Worm (Caenorhabditis elegans) whole organism, L4 larva: ENCODE measurements around the gene zip-9.

ENCODE experiments used
- F10B5.3 ChIP-seq: sonication (generic microtip); optimal IDR thresholded peaks from 2 replicates; lab custom pipeline; 2016; ENCODE audit warnings: mild to moderate bottlenecking, missing genetic modification characterization, missing compliant biosample characterization
- F37D6.2 ChIP-seq: sonication (generic microtip); optimal IDR thresholded peaks from 2 replicates; lab custom pipeline; 2016; ENCODE audit warnings: mild to moderate bottlenecking, missing genetic modification characterization, missing compliant biosample characterization
- F49E8.2 ChIP-seq: sonication (generic microtip); optimal IDR thresholded peaks from 2 replicates; lab custom pipeline; 2016; ENCODE audit warnings: missing compliant biosample characterization, mild to moderate bottlenecking, missing genetic modification characterization, borderline replicate concordance
- R02D3.7 ChIP-seq: fragments of 150-350 bp; sonication (generic microtip); optimal IDR thresholded peaks from 3 replicates; lab custom pipeline; 2014; ENCODE audit warnings: missing biosample characterization, missing genetic modification characterization
- T26A8.4 ChIP-seq: fragments of 200-800 bp; sonication (Bioruptor generic); IDR thresholded peaks from 2 replicates; pipeline ENCODE4 v1.3.6; 2022; ENCODE audit warnings: missing genetic modification characterization, missing compliant biosample characterization
- Y105C5A.15 ChIP-seq: fragments of 200-800 bp; sonication (Bioruptor generic); IDR thresholded peaks from 2 replicates; pipeline ENCODE4 v1.3.6; 2022; ENCODE audit warnings: missing genetic modification characterization, missing compliant biosample characterization
- Y48G9A.11 ChIP-seq: fragments of 200-800 bp; sonication (Bioruptor generic); IDR thresholded peaks from 2 replicates; pipeline ENCODE4 v1.3.6; 2022; ENCODE audit warnings: missing genetic modification reagents, missing genetic modification characterization, missing compliant biosample characterization
- Y5F2A.4 ChIP-seq: fragments of 200-800 bp; sonication (Bioruptor generic); optimal IDR thresholded peaks from 2 replicates; lab custom pipeline; 2018; ENCODE audit warnings: mild to moderate bottlenecking, missing genetic modification characterization, missing compliant biosample characterization
- ZK337.2 ChIP-seq: fragments of 200-800 bp; sonication (Bioruptor generic); IDR thresholded peaks from 2 replicates; pipeline ENCODE4 v1.3.6; 2022; ENCODE audit warnings: missing genetic modification reagents, missing genetic modification characterization, missing compliant biosample characterization
- aha-1 ChIP-seq: fragments of 150-350 bp; peaks from one replicate; lab custom pipeline; 2014; ENCODE audit warnings: missing biosample characterization, missing genetic modification characterization
- arid-1 ChIP-seq: fragments of 200-800 bp; sonication (Bioruptor generic); conservative IDR thresholded peaks from 2 replicates; pipeline ENCODE4 v1.3.6; 2022; ENCODE audit warnings: missing genetic modification reagents, missing genetic modification characterization, missing compliant biosample characterization
- ceh-20 ChIP-seq: fragments of 200-800 bp; sonication (Bioruptor generic); IDR thresholded peaks from 2 replicates; pipeline ENCODE4 v1.3.6; 2022; ENCODE audit warnings: missing genetic modification reagents, missing genetic modification characterization, missing compliant biosample characterization
- ceh-28 ChIP-seq: fragments of 150-350 bp; optimal IDR thresholded peaks from 2 replicates; lab custom pipeline; 2014; ENCODE audit warnings: missing biosample characterization, missing genetic modification reagents, missing genetic modification characterization
- ceh-32 ChIP-seq: sonication (generic microtip); optimal IDR thresholded peaks from 2 replicates; lab custom pipeline; 2016; ENCODE audit warnings: mild to moderate bottlenecking, missing genetic modification characterization, missing compliant biosample characterization; ENCODE audit not compliant: poor library complexity
- ceh-44 ChIP-seq: fragments of 200-800 bp; sonication (Bioruptor generic); IDR thresholded peaks from 2 replicates; pipeline ENCODE4 v1.3.6; 2022; ENCODE audit warnings: missing genetic modification reagents, missing genetic modification characterization, missing compliant biosample characterization
- ceh-62 ChIP-seq: sonication (generic microtip); optimal IDR thresholded peaks from 2 replicates; lab custom pipeline; 2017; ENCODE audit warnings: missing biosample characterization, missing genetic modification characterization
- ctbp-1 ChIP-seq: fragments of 200-800 bp; sonication (Bioruptor generic); IDR thresholded peaks from 2 replicates; pipeline ENCODE4 v1.3.6; 2022; ENCODE audit warnings: missing genetic modification reagents, missing genetic modification characterization, missing compliant biosample characterization
- dmd-6 ChIP-seq: fragments of 200-800 bp; sonication (Bioruptor generic); IDR thresholded peaks from 2 replicates; pipeline ENCODE4 v1.3.6; 2022; ENCODE audit warnings: missing genetic modification reagents, missing genetic modification characterization, missing compliant biosample characterization
- dpl-1 ChIP-seq: fragments of 150-350 bp; optimal IDR thresholded peaks from 2 replicates; lab custom pipeline; 2014; ENCODE audit warnings: missing biosample characterization, missing genetic modification reagents, missing genetic modification characterization
- dve-1 ChIP-seq: sonication (generic microtip); optimal IDR thresholded peaks from 2 replicates; lab custom pipeline; 2017; ENCODE audit warnings: antibody characterized with exemption, mild to moderate bottlenecking, missing genetic modification characterization, missing compliant biosample characterization; ENCODE audit not compliant: insufficient read depth
- egl-27 ChIP-seq: sonication (generic microtip); optimal IDR thresholded peaks from 3 replicates; lab custom pipeline; 2017; ENCODE audit warnings: missing biosample characterization, missing genetic modification reagents, missing genetic modification characterization
- egl-43 ChIP-seq: fragments of 200-800 bp; sonication (Bioruptor generic); IDR thresholded peaks from 2 replicates; pipeline ENCODE4 v1.3.6; 2022; ENCODE audit warnings: missing genetic modification reagents, missing genetic modification characterization, missing compliant biosample characterization
- fkh-10 ChIP-seq: fragments of 150-350 bp; optimal IDR thresholded peaks from 2 replicates; lab custom pipeline; 2014; ENCODE audit warnings: missing biosample characterization, missing genetic modification reagents, missing genetic modification characterization
- hlh-11 ChIP-seq: fragments of 200-800 bp; sonication (Bioruptor generic); optimal IDR thresholded peaks from 2 replicates; lab custom pipeline; 2018; ENCODE audit warnings: mild to moderate bottlenecking, missing genetic modification characterization, missing compliant biosample characterization
- hlh-30 ChIP-seq: sonication (generic microtip); optimal IDR thresholded peaks from 2 replicates; lab custom pipeline; 2017; ENCODE audit warnings: antibody characterized with exemption, mild to moderate bottlenecking, missing genetic modification characterization, missing compliant biosample characterization; ENCODE audit not compliant: insufficient read depth
- lin-29 ChIP-seq: fragments of 200-800 bp; sonication (Bioruptor generic); IDR thresholded peaks from 2 replicates; pipeline ENCODE4 v1.3.6; 2022; ENCODE audit warnings: missing genetic modification reagents, missing genetic modification characterization, missing compliant biosample characterization
- lin-39 ChIP-seq: fragments of 150-350 bp; optimal IDR thresholded peaks from 2 replicates; lab custom pipeline; 2014; ENCODE audit warnings: missing biosample characterization, missing genetic modification reagents, missing genetic modification characterization
- lsy-2 ChIP-seq, 2 experiments: fragments of 150-350 bp in 1 of 2; sonication (generic microtip) in 1 of 2; optimal IDR thresholded peaks; 2 replicates each; lab custom pipeline; 2014 to 2017; ENCODE audit warnings: missing biosample characterization in 2 of 2, missing genetic modification characterization in 2 of 2
- madf-5 ChIP-seq, 2 experiments: fragments of 200-800 bp; sonication (Bioruptor generic); IDR thresholded peaks; 2 replicates each; pipeline ENCODE4 v1.3.6; 2022; ENCODE audit warnings: missing compliant biosample characterization in 2 of 2, missing genetic modification characterization in 2 of 2
- mdt-29 ChIP-seq: fragments of 200-800 bp; sonication (Bioruptor generic); IDR thresholded peaks from 2 replicates; pipeline ENCODE4 v1.3.6; 2022; ENCODE audit warnings: missing genetic modification reagents, missing genetic modification characterization, missing compliant biosample characterization
- mes-2 ChIP-seq: sonication (generic microtip); optimal IDR thresholded peaks from 2 replicates; lab custom pipeline; 2016; ENCODE audit warnings: missing genotype, mild to moderate bottlenecking, missing genetic modification characterization, missing compliant biosample characterization; ENCODE audit not compliant: poor library complexity, severe bottlenecking
- nhr-10 ChIP-seq: fragments of 150-350 bp; optimal IDR thresholded peaks from 2 replicates; lab custom pipeline; 2014; ENCODE audit warnings: missing biosample characterization, missing genetic modification characterization
- nhr-102 ChIP-seq: sonication (generic microtip); optimal IDR thresholded peaks from 2 replicates; lab custom pipeline; 2016; ENCODE audit warnings: mild to moderate bottlenecking, missing genetic modification characterization, moderate library complexity, missing compliant biosample characterization
- nhr-11 ChIP-seq: fragments of 150-350 bp; optimal IDR thresholded peaks from 2 replicates; lab custom pipeline; 2014; ENCODE audit warnings: missing biosample characterization, missing genetic modification characterization
- nhr-237 ChIP-seq: sonication (generic microtip); optimal IDR thresholded peaks from 2 replicates; lab custom pipeline; 2017; ENCODE audit warnings: missing biosample characterization, missing genetic modification characterization
- nhr-28 ChIP-seq: fragments of 150-350 bp; optimal IDR thresholded peaks from 2 replicates; lab custom pipeline; 2014; ENCODE audit warnings: missing biosample characterization, missing genetic modification characterization
- nhr-48 ChIP-seq: sonication (generic microtip); optimal IDR thresholded peaks from 2 replicates; lab custom pipeline; 2016; ENCODE audit warnings: mild to moderate bottlenecking, missing genetic modification characterization, missing compliant biosample characterization
- nhr-6 ChIP-seq: fragments of 150-350 bp; optimal IDR thresholded peaks from 2 replicates; lab custom pipeline; 2014; ENCODE audit warnings: missing biosample characterization, missing genetic modification characterization
- pqm-1 ChIP-seq: sonication (generic microtip); optimal IDR thresholded peaks from 2 replicates; lab custom pipeline; 2017; ENCODE audit warnings: missing biosample characterization, missing genetic modification characterization
- rbr-2 ChIP-seq: sonication (generic microtip); optimal IDR thresholded peaks from 2 replicates; lab custom pipeline; 2016; ENCODE audit warnings: missing genotype, missing genetic modification characterization, missing compliant biosample characterization
- saeg-2 ChIP-seq: fragments of 200-800 bp; sonication (Bioruptor generic); IDR thresholded peaks from 2 replicates; pipeline ENCODE4 v1.3.6; 2022; ENCODE audit warnings: missing genetic modification reagents, missing genetic modification characterization, missing compliant biosample characterization
- skn-1 ChIP-seq: fragments of 150-350 bp; optimal IDR thresholded peaks from 2 replicates; lab custom pipeline; 2014; ENCODE audit warnings: missing biosample characterization, missing genetic modification characterization
- snpc-4 ChIP-seq: fragments of 150-350 bp; optimal IDR thresholded peaks from 2 replicates; lab custom pipeline; 2014; ENCODE audit warnings: missing biosample characterization, missing genetic modification characterization
- tra-1 ChIP-seq: fragments of 200-800 bp; sonication (Bioruptor generic); IDR thresholded peaks from 2 replicates; pipeline ENCODE4 v1.3.6; 2022; ENCODE audit warnings: missing genetic modification reagents, missing genetic modification characterization, missing compliant biosample characterization
- unc-130 ChIP-seq: sonication (generic microtip); optimal IDR thresholded peaks from 2 replicates; lab custom pipeline; 2016; ENCODE audit warnings: missing genetic modification reagents, missing genetic modification characterization, missing compliant biosample characterization
- unc-39 ChIP-seq: sonication (generic microtip); optimal IDR thresholded peaks from 2 replicates; lab custom pipeline; 2017; ENCODE audit warnings: missing biosample characterization, missing genetic modification characterization
- unc-62 ChIP-seq, 3 experiments: fragments of 150-350 bp in 1 of 3; sonication (generic microtip); optimal IDR thresholded peaks in 2 of 3; peaks in 1 of 3; 1 replicate in 1 of 3; 2 replicates in 2 of 3; lab custom pipeline; 2014 to 2017; ENCODE audit warnings: missing biosample characterization in 3 of 3, missing genetic modification characterization in 3 of 3, missing genetic modification reagents in 3 of 3, missing genotype in 1 of 3
- zfp-2 ChIP-seq: sonication (generic microtip); optimal IDR thresholded peaks from 2 replicates; lab custom pipeline; 2016; ENCODE audit warnings: mild to moderate bottlenecking, missing genetic modification characterization, missing compliant biosample characterization
- zfp-3 ChIP-seq: fragments of 200-800 bp; sonication (Bioruptor generic); conservative IDR thresholded peaks from 2 replicates; pipeline ENCODE4 v1.3.6; 2022; ENCODE audit warnings: missing genetic modification reagents, missing genetic modification characterization, missing compliant biosample characterization
- zip-11 ChIP-seq: fragments of 200-800 bp; sonication (Bioruptor generic); IDR thresholded peaks from 2 replicates; pipeline ENCODE4 v1.3.6; 2022; ENCODE audit warnings: missing genetic modification characterization, missing compliant biosample characterization
- zip-2 ChIP-seq: fragments of 150-350 bp; optimal IDR thresholded peaks from 2 replicates; lab custom pipeline; 2014; ENCODE audit warnings: missing biosample characterization, missing genetic modification characterization

The zip-9 gene

ce11 chrV:10958322-10958900 lies 16.1 kb downstream of the zip-9 start, which contains the start of gene pigt-1:
Gene pigt-1 (minus strand): TSS chrV:10958821.
- TF ChIP-seq ceh-20: no peak
- TF ChIP-seq mdt-29: no peak
- TF ChIP-seq dve-1 (tag; lab: Kevin White, UChicago): peak; percentile 39
- TF ChIP-seq egl-43 (GFP tag; lab: Robert Waterston, UW): no peak
- TF ChIP-seq mes-2: peak; percentile 50
- TF ChIP-seq ceh-28 (tag; lab: Kevin White, UChicago): no peak
- no peak for TF ChIP-seq saeg-2 (GFP tag; lab: Robert Waterston, UW)
- no peak for TF ChIP-seq nhr-6
- TF ChIP-seq ZK337.2 (GFP tag; lab: Robert Waterston, UW): no peak
- peak; percentile 15 for TF ChIP-seq nhr-102 (tag; lab: Kevin White, UChicago)
- no peak for TF ChIP-seq unc-130 (GFP tag; lab: Kevin White, UChicago)
- no peak for TF ChIP-seq Y105C5A.15
- no peak for TF ChIP-seq egl-27 (tag; lab: Kevin White, UChicago)
- TF ChIP-seq rbr-2 (tag; lab: Kevin White, UChicago): no peak
- TF ChIP-seq pqm-1: no peak
- TF ChIP-seq lin-29: no peak
- peak in 1 of 2 experiments; percentile 58 for TF ChIP-seq lsy-2 (tag; optimal IDR thresholded peaks at IDR 0.05; lab: Kevin White, UChicago)
- TF ChIP-seq arid-1: no peak
- no peak for TF ChIP-seq dmd-6 (GFP tag; lab: Robert Waterston, UW)
- no peak for TF ChIP-seq R02D3.7
- TF ChIP-seq zip-2: no peak
- TF ChIP-seq unc-62 (GFP tag; optimal IDR thresholded peaks at IDR 0.05 in 1 of 2; lab: Kevin White, UChicago): peak in 1 of 2 experiments; percentile 58
- no peak for TF ChIP-seq unc-62 (tag; optimal IDR thresholded peaks at IDR 0.05; lab: Kevin White, UChicago)
- TF ChIP-seq ceh-62 (tag; lab: Kevin White, UChicago): no peak
- peak; percentile 42; the same call in 1 of the 2 replicates for TF ChIP-seq T26A8.4 (GFP tag; lab: Robert Waterston, UW)
- TF ChIP-seq zfp-2: no peak
- TF ChIP-seq nhr-237 (tag; lab: Kevin White, UChicago): no peak
- TF ChIP-seq Y48G9A.11 (GFP tag; lab: Robert Waterston, UW): no peak
- TF ChIP-seq hlh-30: no peak
- TF ChIP-seq hlh-11: peak; percentile 5
- no peak for TF ChIP-seq dpl-1 (GFP tag; lab: Kevin White, UChicago)
- no peak for TF ChIP-seq zip-11
- TF ChIP-seq unc-39 (tag; lab: Kevin White, UChicago): no peak
- TF ChIP-seq snpc-4 (tag; lab: Kevin White, UChicago): no peak
- TF ChIP-seq ceh-32 (tag; lab: Kevin White, UChicago): no peak
- no peak for TF ChIP-seq nhr-11 (tag; lab: Kevin White, UChicago)
- TF ChIP-seq ctbp-1 (GFP tag; lab: Robert Waterston, UW): no peak
- TF ChIP-seq madf-5 (GFP tag; IDR thresholded peaks at IDR 0.05; lab: Robert Waterston, UW): 0 out of 4 replicates have a peak, but pooled peaks of 1 of the 2 experiments have one; percentile 48
- no peak for TF ChIP-seq aha-1 (tag; lab: Kevin White, UChicago)
- no peak for TF ChIP-seq F49E8.2 (tag; lab: Kevin White, UChicago)
- TF ChIP-seq skn-1: no peak
- TF ChIP-seq nhr-10 (tag; lab: Kevin White, UChicago): no peak
- TF ChIP-seq nhr-48: no peak
- TF ChIP-seq tra-1 (GFP tag; lab: Robert Waterston, UW): no peak
- no peak for TF ChIP-seq nhr-28 (tag; lab: Kevin White, UChicago)
- TF ChIP-seq ceh-44: no peak
- no peak for TF ChIP-seq fkh-10 (GFP tag; lab: Kevin White, UChicago)
- TF ChIP-seq zfp-3 (GFP tag; lab: Robert Waterston, UW): peak; percentile 77; the same call in 1 of the 2 replicates
- TF ChIP-seq lin-39 (tag; lab: Kevin White, UChicago): no peak
- no peak for TF ChIP-seq F10B5.3 (tag; lab: Kevin White, UChicago)
- no peak for TF ChIP-seq Y5F2A.4 (GFP tag; lab: Kevin White, UChicago)
- no peak for TF ChIP-seq F37D6.2 (tag; lab: Kevin White, UChicago)
